Worm (Caenorhabditis elegans): ENCODE results near the gene myo-2.

Gene myo-2

DNA sequence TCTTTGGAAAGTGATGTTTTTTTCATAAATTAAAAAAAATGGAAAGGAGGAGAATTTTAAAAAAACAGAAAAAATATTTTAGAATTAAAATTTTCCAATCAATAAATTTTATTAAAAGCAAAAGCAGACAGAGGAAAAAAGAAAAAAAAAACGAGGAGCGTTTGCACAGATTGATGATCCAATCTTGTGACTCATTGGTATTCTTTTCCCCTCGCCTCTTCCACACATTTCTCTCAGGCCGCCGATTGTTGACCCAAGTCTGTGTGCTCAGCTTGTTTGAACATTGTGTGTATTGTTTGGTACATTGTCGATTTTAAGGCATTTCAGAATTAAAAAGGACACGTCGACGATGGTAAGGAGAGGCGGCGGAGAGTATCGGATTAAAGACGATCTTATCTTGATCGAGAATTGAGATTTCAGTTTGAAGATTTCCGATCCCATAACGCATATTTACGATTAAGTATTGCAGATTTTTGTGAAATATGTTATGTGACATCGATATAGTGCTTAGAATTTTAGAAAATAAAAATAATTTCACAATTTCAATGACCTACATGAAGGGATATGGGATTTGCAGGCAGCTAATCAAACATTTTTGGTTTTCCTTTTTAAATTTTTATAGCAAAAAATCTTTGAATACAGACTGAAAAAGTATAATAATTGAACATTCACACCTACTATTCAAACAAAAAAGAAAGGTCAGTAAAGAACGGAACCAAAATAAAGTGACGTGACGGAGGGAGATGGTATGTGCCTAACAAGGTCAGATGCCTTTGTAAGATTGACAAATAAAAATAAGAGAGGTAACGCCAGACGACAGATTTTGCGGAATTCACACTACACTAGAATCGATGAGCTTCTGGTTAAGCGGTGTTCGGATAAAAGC lies 48.0 kb downstream of the myo-2 start:
- TF ChIP-seq chd-7 (tag; optimal IDR thresholded peaks at IDR 0.05) (no peak), tbp1 (GFP tag; optimal IDR thresholded peaks at IDR 0.05) (no peak), ztf-26 (tag; optimal IDR thresholded peaks at IDR 0.05) (no peak), F49E8.2 (tag; optimal IDR thresholded peaks at IDR 0.05; ENCODE audit: insufficient read depth) (no peak), F57A8.1 (GFP tag; optimal IDR thresholded peaks at IDR 0.05) (no peak), bed-1 (GFP tag; IDR thresholded peaks at IDR 0.05) (no peak), nhr-179 (tag; optimal IDR thresholded peaks at IDR 0.05) (no peak), dox-1 (GFP tag; IDR thresholded peaks at IDR 0.05) (no peak), dpl-1 (GFP tag; optimal IDR thresholded peaks at IDR 0.05) (no peak), ztf-22 (GFP tag; optimal IDR thresholded peaks at IDR 0.05) (no peak), ztf-3 (GFP tag; optimal IDR thresholded peaks at IDR 0.05) (no peak), madf-6 (GFP tag; IDR thresholded peaks at IDR 0.05) (no peak), D2030.7 (GFP tag; IDR thresholded peaks at IDR 0.05) (no peak), ztf-28 (GFP tag; IDR thresholded peaks at IDR 0.05) (no peak), zfh-2 (GFP tag; conservative IDR thresholded peaks at IDR 0.05) (no peak)

DNA sequence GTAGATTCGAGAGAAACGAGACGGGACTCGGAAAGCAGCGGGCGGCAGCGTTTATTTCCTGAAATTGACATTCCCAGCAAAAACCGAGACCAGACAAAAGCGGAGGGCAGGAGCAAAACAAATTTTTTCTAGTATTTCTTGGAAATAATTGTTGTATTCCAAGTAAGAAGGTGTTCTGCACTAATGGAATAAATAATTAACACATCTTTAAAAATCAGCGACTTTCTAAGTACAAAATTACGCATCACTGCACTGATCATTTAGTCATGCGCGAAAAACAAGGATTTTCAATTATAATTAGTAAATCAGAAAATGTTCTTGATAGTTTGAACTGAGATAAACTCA lies 48.6 kb downstream of the myo-2 start:
- TF ChIP-seq gei-17 (GFP tag; optimal IDR thresholded peaks at IDR 0.05) (no peak), sdz-38 (tag; optimal IDR thresholded peaks at IDR 0.05) (no peak), ztf-22 (GFP tag; optimal IDR thresholded peaks at IDR 0.05) (no peak), somi-1 (GFP tag; optimal IDR thresholded peaks at IDR 0.05) (no peak), ccch-3 (GFP tag; optimal IDR thresholded peaks at IDR 0.05) (no peak)

DNA sequence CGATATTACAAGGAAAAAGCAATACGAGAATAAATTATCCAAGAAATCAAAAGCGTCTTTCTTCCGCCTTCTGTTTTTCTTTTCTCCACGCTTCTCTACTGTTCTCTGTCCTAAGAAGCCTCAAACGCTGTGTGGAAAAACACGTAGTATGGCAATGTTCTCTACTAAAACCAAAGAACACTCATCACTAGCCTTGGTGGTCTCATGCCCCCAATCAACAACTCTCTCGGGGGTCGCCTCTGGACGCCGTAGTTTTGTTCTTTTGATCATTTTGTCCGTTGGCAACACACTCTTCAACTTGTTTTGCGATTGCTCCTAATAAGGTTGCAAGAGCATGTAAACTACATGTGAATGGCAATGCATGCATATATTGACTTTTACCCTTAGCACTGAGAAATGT lies 49.4 kb downstream of the myo-2 start:
- peak; percentile 52; the same call in 1 of the 2 replicates for TF ChIP-seq K11D2.4 (GFP tag; IDR thresholded peaks at IDR 0.05)
- TF ChIP-seq aptf-2 (GFP tag; conservative IDR thresholded peaks at IDR 0.05): no peak
- TF ChIP-seq let-526 (GFP tag; IDR thresholded peaks at IDR 0.05): no peak
- peak; percentile 2 for TF ChIP-seq K12H6.12 (tag; optimal IDR thresholded peaks at IDR 0.05)
- TF ChIP-seq chd-7 (tag; optimal IDR thresholded peaks at IDR 0.05): no peak
- no peak for TF ChIP-seq Y53G8AR.9 (GFP tag; conservative IDR thresholded peaks at IDR 0.05)
- TF ChIP-seq snpc-1.1 (tag; optimal IDR thresholded peaks at IDR 0.05; ENCODE audit: insufficient read depth): no peak

DNA sequence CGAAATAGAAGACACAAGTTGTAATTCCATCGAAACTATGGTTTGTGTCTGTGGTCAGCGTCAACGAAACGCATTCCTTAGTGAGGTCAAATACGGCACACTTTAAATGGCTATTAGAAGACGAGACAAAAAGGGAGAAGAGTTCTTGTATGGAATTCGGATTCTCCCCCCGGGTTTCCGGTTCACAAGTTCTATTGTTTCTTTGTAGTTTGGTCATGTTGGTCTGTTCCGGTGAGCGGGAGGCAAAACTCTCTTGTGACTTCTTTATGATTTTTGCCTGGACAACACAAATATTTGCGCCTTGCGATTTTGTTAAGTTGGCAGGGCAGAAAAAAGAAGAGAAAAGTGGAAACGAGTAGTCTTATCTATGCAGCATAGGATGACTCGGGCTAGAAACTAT lies 50.0 kb downstream of the myo-2 start:
- TF ChIP-seq lsy-27 (tag; optimal IDR thresholded peaks at IDR 0.05; ENCODE audit: borderline replicate concordance, insufficient read depth) (no peak), ets-4 (GFP tag; optimal IDR thresholded peaks at IDR 0.05) (no peak), F57C9.4 (tag; optimal IDR thresholded peaks at IDR 0.05) (no peak), F49E8.2 (tag; optimal IDR thresholded peaks at IDR 0.05; ENCODE audit: insufficient read depth) (no peak), pbrm-1 (GFP tag; IDR thresholded peaks at IDR 0.05) (no peak), bed-2 (GFP tag; IDR thresholded peaks at IDR 0.05) (no peak), snpc-3.4 (tag; optimal IDR thresholded peaks at IDR 0.05) (no peak), nhr-27 (tag; optimal IDR thresholded peaks at IDR 0.05) (no peak), let-526 (GFP tag; IDR thresholded peaks at IDR 0.05) (peak; percentile 67; the same call in 1 of the 2 replicates), mes-4 (tag; optimal IDR thresholded peaks at IDR 0.05) (no peak), tbp1 (GFP tag; optimal IDR thresholded peaks at IDR 0.05) (peak; percentile 14), mel-28 (tag; optimal IDR thresholded peaks at IDR 0.05; ENCODE audit: borderline replicate concordance) (no peak), madf-10 (tag; optimal IDR thresholded peaks at IDR 0.05) (no peak), Y79H2A.3 (GFP tag; conservative IDR thresholded peaks at IDR 0.05) (no peak), nhr-80 (tag; optimal IDR thresholded peaks at IDR 0.05) (no peak)

All from whole organism, young adult.